Fruit fly (Drosophila melanogaster) whole organism, embryonic: ENCODE measurements around the gene CG42542.
A peak's percentile ranks its signal among the peaks of the same experiment; 100 is the strongest.

ENCODE experiments used
- CG10959 ChIP-seq: fragments of 200-800 bp; sonication (Bioruptor generic); IDR thresholded peaks from 2 replicates; pipeline ENCODE4 v1.3.6; 2022; ENCODE audit warnings: missing biosample characterization, missing genetic modification characterization
- CG12744 ChIP-seq: fragments of 200-800 bp; sonication (Bioruptor generic); optimal IDR thresholded peaks from 2 replicates; lab custom pipeline; 2016; ENCODE audit warnings: missing biosample characterization, missing genetic modification characterization
- CG13624 ChIP-seq: fragments of 200-800 bp; sonication (Bioruptor generic); optimal IDR thresholded peaks from 2 replicates; lab custom pipeline; 2016; ENCODE audit warnings: missing biosample characterization, missing genetic modification characterization
- CG13775 ChIP-seq: fragments of 200-800 bp; sonication (Bioruptor generic); optimal IDR thresholded peaks from 3 replicates; lab custom pipeline; 2017; ENCODE audit warnings: missing biosample characterization, mild to moderate bottlenecking, missing genetic modification characterization
- CG15073 ChIP-seq: fragments of 200-800 bp; sonication (Bioruptor generic); optimal IDR thresholded peaks from 2 replicates; lab custom pipeline; 2016; ENCODE audit warnings: missing biosample characterization, missing genetic modification characterization
- CG1602 ChIP-seq: fragments of 200-800 bp; sonication (Bioruptor generic); optimal IDR thresholded peaks from 3 replicates; lab custom pipeline; 2016; ENCODE audit warnings: missing biosample characterization, missing genetic modification characterization
- CG17385 ChIP-seq: fragments of 200-800 bp; sonication (Bioruptor generic); optimal IDR thresholded peaks from 3 replicates; lab custom pipeline; 2018; ENCODE audit warnings: missing biosample characterization, mild to moderate bottlenecking, missing genetic modification characterization
- CG17912 ChIP-seq: fragments of 200-800 bp; sonication (Bioruptor generic); optimal IDR thresholded peaks from 2 replicates; lab custom pipeline; 2018; ENCODE audit warnings: missing biosample characterization, mild to moderate bottlenecking, missing genetic modification characterization
- CG30403 ChIP-seq: fragments of 200-800 bp; sonication (Bioruptor generic); optimal IDR thresholded peaks from 3 replicates; lab custom pipeline; 2016; ENCODE audit warnings: missing biosample characterization, missing genetic modification characterization
- CG32532 ChIP-seq: fragments of 200-800 bp; sonication (Bioruptor generic); IDR thresholded peaks from 2 replicates; pipeline ENCODE4 v1.3.6; 2022; ENCODE audit warnings: missing biosample characterization, missing genetic modification characterization
- CG3995 ChIP-seq: fragments of 200-800 bp; sonication (Bioruptor generic); optimal IDR thresholded peaks from 3 replicates; lab custom pipeline; 2016; ENCODE audit warnings: missing biosample characterization, missing genetic modification characterization
- CG4360 ChIP-seq: fragments of 200-800 bp; sonication (Bioruptor generic); IDR thresholded peaks from 2 replicates; pipeline ENCODE4 v1.3.6; 2022; ENCODE audit warnings: missing biosample characterization, missing genetic modification characterization
- CG4820 ChIP-seq: fragments of 200-800 bp; sonication (Bioruptor generic); optimal IDR thresholded peaks from 3 replicates; lab custom pipeline; 2016; ENCODE audit warnings: missing biosample characterization, missing genetic modification characterization
- CG6175 ChIP-seq: fragments of 200-800 bp; sonication (Bioruptor generic); IDR thresholded peaks from 3 replicates; pipeline ENCODE4 v1.3.6; 2022; ENCODE audit warnings: missing biosample characterization, missing genetic modification characterization
- CG6765 ChIP-seq: fragments of 200-800 bp; sonication (Bioruptor generic); optimal IDR thresholded peaks from 3 replicates; lab custom pipeline; 2017; ENCODE audit warnings: missing biosample characterization, mild to moderate bottlenecking, missing genetic modification characterization
- CG7928 ChIP-seq: fragments of 200-800 bp; sonication (Bioruptor generic); optimal IDR thresholded peaks from 2 replicates; lab custom pipeline; 2017; ENCODE audit warnings: missing biosample characterization, mild to moderate bottlenecking, missing genetic modification characterization
- CG7987 ChIP-seq: fragments of 200-800 bp; sonication (Bioruptor generic); optimal IDR thresholded peaks from 2 replicates; lab custom pipeline; 2018; ENCODE audit warnings: missing biosample characterization, mild to moderate bottlenecking, missing genetic modification characterization, moderate library complexity
- CG8281 ChIP-seq: fragments of 200-800 bp; sonication (Bioruptor generic); optimal IDR thresholded peaks from 2 replicates; lab custom pipeline; 2018; ENCODE audit warnings: missing biosample characterization, mild to moderate bottlenecking, missing genetic modification characterization, moderate library complexity
- Dip3 ChIP-seq: fragments of 200-800 bp; sonication (Bioruptor generic); optimal IDR thresholded peaks from 3 replicates; lab custom pipeline; 2016; ENCODE audit warnings: missing biosample characterization, missing genetic modification characterization
- Doc3 ChIP-seq: fragments of 200-800 bp; sonication (Bioruptor generic); IDR thresholded peaks from 3 replicates; pipeline ENCODE4 v1.3.6; 2022; ENCODE audit warnings: missing biosample characterization, missing genetic modification characterization; ENCODE audit not compliant: partially characterized antibody
- Ets97D ChIP-seq: fragments of 200-800 bp; sonication (Bioruptor generic); optimal IDR thresholded peaks from 3 replicates; lab custom pipeline; 2016; ENCODE audit warnings: missing biosample characterization, missing genetic modification characterization
- Gug ChIP-seq: fragments of 200-800 bp; sonication (Bioruptor generic); IDR thresholded peaks from 4 replicates; pipeline ENCODE4 v1.3.6; 2022; ENCODE audit warnings: missing biosample characterization, missing genetic modification characterization
- H15 ChIP-seq: fragments of 200-800 bp; sonication (Bioruptor generic); IDR thresholded peaks from 3 replicates; pipeline ENCODE4 v1.3.6; 2022; ENCODE audit warnings: missing biosample characterization, missing genetic modification characterization
- Hr78 ChIP-seq, 2 experiments: fragments of 200-800 bp in 1 of 2; fragments of >200 bp in 1 of 2; sonication (Bioruptor generic) in 1 of 2; optimal IDR thresholded peaks; 2 replicates each; lab custom pipeline; 2017 to 2019; ENCODE audit warnings: missing biosample characterization in 2 of 2, missing genetic modification characterization in 2 of 2, mild to moderate bottlenecking in 1 of 2, moderate library complexity in 1 of 2
- NK7.1 ChIP-seq: fragments of 200-800 bp; sonication (Bioruptor generic); optimal IDR thresholded peaks from 3 replicates; lab custom pipeline; 2016; ENCODE audit warnings: missing biosample characterization, missing genetic modification characterization
- Pdp1 ChIP-seq, 2 experiments: fragments of 200-800 bp; sonication (Bioruptor generic); optimal IDR thresholded peaks; 3 replicates each; lab custom pipeline; 2016; ENCODE audit warnings: missing biosample characterization in 2 of 2, missing genetic modification characterization in 2 of 2, mild to moderate bottlenecking in 1 of 2, moderate library complexity in 1 of 2
- Poxn ChIP-seq: fragments of 200-800 bp; sonication (Bioruptor generic); IDR thresholded peaks from 2 replicates; pipeline ENCODE4 v1.3.6; 2022; ENCODE audit warnings: missing biosample characterization, missing genetic modification characterization
- Sin3A ChIP-seq: fragments of >200 bp; optimal IDR thresholded peaks from 2 replicates; lab custom pipeline; 2018
- Six4 ChIP-seq: fragments of 200-800 bp; sonication (Bioruptor generic); optimal IDR thresholded peaks from 2 replicates; lab custom pipeline; 2016; ENCODE audit warnings: missing biosample characterization, missing genetic modification characterization
- ato ChIP-seq: fragments of 200-800 bp; sonication (Bioruptor generic); IDR thresholded peaks from 2 replicates; pipeline ENCODE4 v1.3.6; 2022; ENCODE audit warnings: missing biosample characterization, missing genetic modification characterization; ENCODE audit not compliant: partially characterized antibody
- ewg ChIP-seq: fragments of 200-800 bp; sonication (Bioruptor generic); optimal IDR thresholded peaks from 3 replicates; lab custom pipeline; 2017; ENCODE audit warnings: mild to moderate bottlenecking, missing biosample characterization, missing genetic modification reagents, missing genetic modification characterization
- exex ChIP-seq: fragments of 200-800 bp; sonication (Bioruptor generic); optimal IDR thresholded peaks from 4 replicates; lab custom pipeline; 2018; ENCODE audit warnings: missing biosample characterization, mild to moderate bottlenecking, missing genetic modification characterization, moderate library complexity
- ftz-f1 ChIP-seq: fragments of 200-800 bp; sonication (Bioruptor generic); optimal IDR thresholded peaks from 2 replicates; lab custom pipeline; 2016; ENCODE audit warnings: missing biosample characterization, missing genetic modification characterization
- kni ChIP-seq: fragments of 200-800 bp; sonication (Bioruptor generic); optimal IDR thresholded peaks from 3 replicates; lab custom pipeline; 2017; ENCODE audit warnings: mild to moderate bottlenecking, missing biosample characterization, missing genetic modification reagents, missing genetic modification characterization
- lab ChIP-seq: fragments of 200-800 bp; sonication (Bioruptor generic); optimal IDR thresholded peaks from 3 replicates; lab custom pipeline; 2017; ENCODE audit warnings: missing biosample characterization, missing genetic modification characterization, mild to moderate bottlenecking, moderate library complexity, missing genetic modification reagents
- pan ChIP-seq, 4 experiments: fragments of >200 bp in 3 of 4; fragments of 200-800 bp in 1 of 4; sonication (Bioruptor generic) in 1 of 4; optimal IDR thresholded peaks in 3 of 4; IDR thresholded peaks in 1 of 4; 2 replicates each; pipeline versions ENCODE4 v1.3.6 to Lab custom; 2017 to 2022; ENCODE audit warnings: missing biosample characterization in 2 of 4, missing genetic modification characterization in 2 of 4, mixed read lengths in 1 of 4
- seq ChIP-seq: fragments of 200-800 bp; sonication (Bioruptor generic); IDR thresholded peaks from 2 replicates; pipeline ENCODE4 v1.3.6; 2022; ENCODE audit warnings: missing biosample characterization, missing genetic modification characterization
- sr ChIP-seq: fragments of 200-800 bp; sonication (Bioruptor generic); IDR thresholded peaks from 3 replicates; pipeline ENCODE4 v1.3.6; 2022; ENCODE audit warnings: missing biosample characterization, missing genetic modification characterization
- sug ChIP-seq: fragments of 200-800 bp; optimal IDR thresholded peaks from 2 replicates; lab custom pipeline; 2019; ENCODE audit warnings: missing biosample characterization, mild to moderate bottlenecking, missing genetic modification characterization, moderate library complexity
- tll ChIP-seq, 2 experiments: fragments of 200-800 bp in 1 of 2; fragments of >200 bp in 1 of 2; sonication (Bioruptor generic) in 1 of 2; optimal IDR thresholded peaks; 2 replicates each; lab custom pipeline; 2017 to 2019; ENCODE audit warnings: missing biosample characterization in 2 of 2, missing genetic modification characterization in 2 of 2, mild to moderate bottlenecking in 1 of 2, moderate library complexity in 1 of 2
- trem ChIP-seq: fragments of 200-800 bp; optimal IDR thresholded peaks from 3 replicates; lab custom pipeline; 2019; ENCODE audit warnings: missing biosample characterization, mild to moderate bottlenecking, missing genetic modification characterization, moderate library complexity
- vfl ChIP-seq: fragments of 200-800 bp; sonication (Bioruptor generic); optimal IDR thresholded peaks from 2 replicates; lab custom pipeline; 2016; ENCODE audit warnings: missing biosample characterization, missing genetic modification characterization
- z ChIP-seq: fragments of 200-800 bp; sonication (Bioruptor generic); IDR thresholded peaks from 3 replicates; pipeline ENCODE4 v1.3.6; 2022; ENCODE audit warnings: missing biosample characterization, missing genetic modification characterization

CG42542 gene

dm6 chr3R:15242186-15243045 lies 46.0 kb downstream of the CG42542 start, which contains the start of the genes tefu and Hsc70-4 (continued):
- TF ChIP-seq sug (tag; lab: Kevin White, UChicago) (peak; percentile 75), CG30403 (GFP tag; lab: Kevin White, UChicago) (peak; percentile 88), vfl (GFP tag; lab: Kevin White, UChicago) (peak; percentile 71), CG12744 (GFP tag; lab: Kevin White, UChicago) (peak; percentile 13), CG8281 (tag; lab: Kevin White, UChicago) (peak; percentile 31), CG13775 (GFP tag; lab: Kevin White, UChicago) (peak; percentile 81), trem (tag; lab: Kevin White, UChicago) (peak; percentile 65), pan (optimal IDR thresholded peaks at IDR 0.05; lab: Kevin White, UChicago) (no peak), pan (GFP tag; optimal IDR thresholded peaks at IDR 0.05 in 1 of 2, IDR thresholded peaks at IDR 0.05 in 1 of 2) (peak in 1 of 2 experiments; percentile 76), seq (GFP tag; lab: Robert Waterston, UW) (peak; percentile 63), kni (peak; percentile 54), ato (GFP tag; lab: Robert Waterston, UW) (0 out of 2 replicates have a peak, but pooled peaks have one; percentile 17), Poxn (GFP tag; lab: Robert Waterston, UW) (no peak; the same call in 1 of the 2 replicates), lab (GFP tag; lab: Kevin White, UChicago) (peak; percentile 19), NK7.1 (GFP tag; lab: Kevin White, UChicago) (no peak), CG15073 (GFP tag; lab: Kevin White, UChicago) (no peak), Doc3 (GFP tag; lab: Robert Waterston, UW) (no peak), CG4820 (GFP tag; lab: Kevin White, UChicago) (peak; percentile 72), Sin3A (lab: Kevin White, UChicago) (peak; percentile 96), CG7987 (GFP tag; lab: Kevin White, UChicago) (peak; percentile 14), Gug (GFP tag; lab: Robert Waterston, UW) (peak; percentile 92), CG4360 (GFP tag; lab: Robert Waterston, UW) (no peak), CG17385 (peak; percentile 61), ftz-f1 (GFP tag; lab: Kevin White, UChicago) (no peak), ewg (peak; percentile 60), Ets97D (peak; percentile 72), CG1602 (GFP tag; lab: Kevin White, UChicago) (peak; percentile 86), Six4 (peak; percentile 44), tll (GFP tag; optimal IDR thresholded peaks at IDR 0.05; lab: Kevin White, UChicago) (peak; percentile 14 to 93), CG6765 (GFP tag; lab: Kevin White, UChicago) (no peak), Dip3 (GFP tag; lab: Kevin White, UChicago) (peak; percentile 77), CG13624 (GFP tag; lab: Kevin White, UChicago) (peak; percentile 48), CG10959 (GFP tag; lab: Robert Waterston, UW) (peak; percentile 30; the same call in 1 of the 2 replicates), CG7928 (peak; percentile 75)

- peak; percentile 7 for TF ChIP-seq exex (tag; lab: Kevin White, UChicago)
- TF ChIP-seq Hr78 (GFP tag; optimal IDR thresholded peaks at IDR 0.05; lab: Kevin White, UChicago): peak in 1 of 2 experiments; percentile 45
- no peak for TF ChIP-seq H15 (GFP tag; lab: Robert Waterston, UW)
- peak; percentile 59; the same call in 1 of the 3 replicates for TF ChIP-seq z (GFP tag; lab: Robert Waterston, UW)
- peak; percentile 64 for TF ChIP-seq CG17912 (GFP tag; lab: Kevin White, UChicago)
- no peak for TF ChIP-seq ato (GFP tag; lab: Robert Waterston, UW)
- peak; percentile 70 for TF ChIP-seq sr (GFP tag; lab: Robert Waterston, UW)
- peak in 1 of 2 experiments; percentile 95 for TF ChIP-seq Pdp1 (GFP tag; optimal IDR thresholded peaks at IDR 0.05; lab: Kevin White, UChicago)
- peak; percentile 46 for TF ChIP-seq CG3995
- no peak for TF ChIP-seq CG6175 (GFP tag; lab: Robert Waterston, UW)
- TF ChIP-seq CG32532 (GFP tag; lab: Robert Waterston, UW): 0 out of 2 replicates have a peak, but pooled peaks have one; percentile 40
Measured at dm6 chr3R:15243046-15243356, 46.6 kb downstream of the CG42542 start.
